Worm (Caenorhabditis elegans) whole organism, late embryonic: ENCODE data around the gene fbxa-142.

Experiments
- ama-1 ChIP-seq: fragments of 150-350 bp; optimal IDR thresholded peaks from 2 replicates; lab custom pipeline; 2014
- ceh-19 ChIP-seq: fragments of 200-800 bp; sonication (Bioruptor generic); optimal IDR thresholded peaks from 2 replicates; lab custom pipeline; 2018; ENCODE audit warnings: mild to moderate bottlenecking, missing genetic modification characterization, missing compliant biosample characterization
- ceh-2 ChIP-seq: sonication (generic microtip); optimal IDR thresholded peaks from 2 replicates; lab custom pipeline; 2016; ENCODE audit warnings: missing genotype, missing genetic modification characterization, missing compliant biosample characterization
- ceh-30 ChIP-seq: fragments of 150-350 bp; optimal IDR thresholded peaks from 2 replicates; lab custom pipeline; 2014; ENCODE audit warnings: missing biosample characterization, missing genetic modification characterization
- ceh-45 ChIP-seq: fragments of 200-800 bp; sonication (Bioruptor generic); IDR thresholded peaks from 2 replicates; pipeline ENCODE4 v1.3.6; 2022; ENCODE audit warnings: missing genetic modification reagents, missing genetic modification characterization, missing compliant biosample characterization
- ceh-48 ChIP-seq: sonication (generic microtip); optimal IDR thresholded peaks from 2 replicates; lab custom pipeline; 2016; ENCODE audit warnings: missing genetic modification characterization, inconsistent platforms, missing compliant biosample characterization
- dmd-4 ChIP-seq: sonication (generic microtip); optimal IDR thresholded peaks from 2 replicates; lab custom pipeline; 2016; ENCODE audit warnings: borderline replicate concordance, missing genetic modification characterization, missing compliant biosample characterization
- dve-1 ChIP-seq: sonication (generic microtip); optimal IDR thresholded peaks from 2 replicates; lab custom pipeline; 2017; ENCODE audit warnings: antibody characterized with exemption, mild to moderate bottlenecking, missing genetic modification characterization, missing compliant biosample characterization
- ets-4 ChIP-seq: sonication (generic microtip); optimal IDR thresholded peaks from 2 replicates; lab custom pipeline; 2016; ENCODE audit warnings: missing genetic modification characterization, missing compliant biosample characterization
- fkh-10 ChIP-seq: fragments of 150-350 bp; optimal IDR thresholded peaks from 2 replicates; lab custom pipeline; 2014; ENCODE audit warnings: missing biosample characterization, missing genetic modification reagents, missing genetic modification characterization
- nfya-1 ChIP-seq: sonication (generic microtip); optimal IDR thresholded peaks from 2 replicates; lab custom pipeline; 2017; ENCODE audit warnings: missing genetic modification characterization, mild to moderate bottlenecking, missing compliant biosample characterization, antibody characterized with exemption, moderate library complexity
- pag-3 ChIP-seq: sonication (generic microtip); optimal IDR thresholded peaks from 2 replicates; lab custom pipeline; 2016; ENCODE audit warnings: missing compliant biosample characterization, missing genetic modification characterization, borderline replicate concordance
- rnt-1 ChIP-seq: sonication (generic microtip); optimal IDR thresholded peaks from 2 replicates; lab custom pipeline; 2016; ENCODE audit warnings: missing genetic modification characterization, missing compliant biosample characterization

DNA sequence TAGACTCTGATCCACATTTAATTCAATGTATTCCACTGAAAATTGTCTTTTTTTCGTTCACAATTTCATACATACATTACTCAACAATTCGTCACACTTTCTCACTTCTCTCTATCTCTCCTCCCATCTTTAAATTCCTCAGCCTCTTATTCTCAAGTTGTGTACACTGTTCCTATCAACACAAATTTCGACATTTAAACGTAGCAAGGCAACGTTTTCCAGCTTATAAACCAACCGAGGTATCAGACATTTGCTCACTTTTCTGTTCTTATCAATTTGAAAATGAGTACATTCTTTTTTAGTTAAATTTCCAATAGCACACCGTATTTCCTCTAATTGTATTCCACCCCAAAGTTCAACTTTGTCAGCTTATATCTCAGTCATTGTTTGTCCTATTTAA lies 10.2 kb downstream of the fbxa-142 start, which contains the start of gene skr-3:
- TF ChIP-seq dve-1 (tag; lab: Kevin White, UChicago) (no peak), dmd-4 (no peak), ceh-30 (no peak), ceh-48 (tag; lab: Kevin White, UChicago) (no peak), fkh-10 (no peak), ceh-45 (no peak), nfya-1 (no peak), ceh-19 (GFP tag; lab: Kevin White, UChicago) (no peak), ets-4 (no peak), pag-3 (tag; lab: Kevin White, UChicago) (no peak), rnt-1 (no peak), ceh-2 (tag; lab: Kevin White, UChicago) (no peak), ama-1 (lab: Kevin White, UChicago) (no peak)
